Fruit fly (Drosophila melanogaster) whole organism, adult: ENCODE data around the gene Lasp.

Experiments
- CG11617 ChIP-seq: fragments of 200-800 bp; sonication (Bioruptor generic); optimal IDR thresholded peaks from 2 replicates; lab custom pipeline; 2017; ENCODE audit warnings: mild to moderate bottlenecking, missing biosample characterization, missing genetic modification reagents, missing genetic modification characterization
- CG12768 ChIP-seq: fragments of 200-800 bp; sonication (Bioruptor generic); optimal IDR thresholded peaks from 2 replicates; lab custom pipeline; 2017; ENCODE audit warnings: missing biosample characterization, missing genetic modification characterization, mild to moderate bottlenecking, moderate library complexity, missing genetic modification reagents
- CG14711 ChIP-seq: fragments of 200-800 bp; sonication (Bioruptor generic); optimal IDR thresholded peaks from 2 replicates; lab custom pipeline; 2018; ENCODE audit warnings: missing biosample characterization, mild to moderate bottlenecking, missing genetic modification characterization, moderate library complexity
- CG1620 ChIP-seq: fragments of 200-800 bp; sonication (Bioruptor generic); optimal IDR thresholded peaks from 2 replicates; lab custom pipeline; 2016; ENCODE audit warnings: missing biosample characterization, missing genetic modification characterization
- CG33017 ChIP-seq: fragments of 200-800 bp; sonication (Bioruptor generic); optimal IDR thresholded peaks from 2 replicates; lab custom pipeline; 2018; ENCODE audit warnings: missing biosample characterization, mild to moderate bottlenecking, missing genetic modification characterization, moderate library complexity
- CG5204 ChIP-seq: fragments of 200-800 bp; sonication (Bioruptor generic); optimal IDR thresholded peaks from 2 replicates; lab custom pipeline; 2016; ENCODE audit warnings: missing biosample characterization, missing genetic modification characterization
- CG7045 ChIP-seq: fragments of 200-800 bp; sonication (Bioruptor generic); optimal IDR thresholded peaks from 2 replicates; lab custom pipeline; 2017; ENCODE audit warnings: missing biosample characterization, mild to moderate bottlenecking, missing genetic modification characterization
- CG7101 ChIP-seq: fragments of 200-800 bp; sonication (Bioruptor generic); optimal IDR thresholded peaks from 2 replicates; lab custom pipeline; 2018; ENCODE audit warnings: missing biosample characterization, mild to moderate bottlenecking, missing genetic modification characterization, moderate library complexity
- Clk ChIP-seq: fragments of 200-800 bp; sonication (Bioruptor generic); optimal IDR thresholded peaks from 2 replicates; lab custom pipeline; 2017; ENCODE audit warnings: missing biosample characterization, missing genetic modification characterization
- Crg-1 ChIP-seq: fragments of 200-800 bp; sonication (Bioruptor generic); optimal IDR thresholded peaks from 2 replicates; lab custom pipeline; 2016; ENCODE audit warnings: missing biosample characterization, missing genetic modification characterization
- Hr96 ChIP-seq: fragments of 200-800 bp; sonication (Bioruptor generic); optimal IDR thresholded peaks from 2 replicates; lab custom pipeline; 2016; ENCODE audit warnings: missing biosample characterization, missing genetic modification characterization
- Mnt ChIP-seq: fragments of 200-800 bp; sonication (Bioruptor generic); optimal IDR thresholded peaks from 2 replicates; lab custom pipeline; 2016; ENCODE audit warnings: missing biosample characterization, mild to moderate bottlenecking, missing genetic modification characterization
- bab1 ChIP-seq: fragments of 200-800 bp; sonication (Bioruptor generic); optimal IDR thresholded peaks from 3 replicates; lab custom pipeline; 2019; ENCODE audit warnings: missing biosample characterization, mild to moderate bottlenecking, missing genetic modification characterization, moderate library complexity
- cic ChIP-seq: fragments of 200-800 bp; sonication (Bioruptor generic); optimal IDR thresholded peaks from 2 replicates; lab custom pipeline; 2017; ENCODE audit warnings: missing biosample characterization, mild to moderate bottlenecking, missing genetic modification characterization, moderate library complexity
- cnc ChIP-seq, 2 experiments: fragments of >200 bp; optimal IDR thresholded peaks; 2 replicates each; lab custom pipeline; 2017
- kay ChIP-seq: fragments of 200-800 bp; sonication (Bioruptor generic); peaks from one replicate; lab custom pipeline; 2016; ENCODE audit warnings: missing biosample characterization, missing genetic modification characterization, borderline replicate concordance
- ovo ChIP-seq: fragments of 200-800 bp; sonication (Bioruptor generic); optimal IDR thresholded peaks from 2 replicates; lab custom pipeline; 2016; ENCODE audit warnings: missing biosample characterization, missing genetic modification characterization
- pad ChIP-seq: fragments of 200-800 bp; sonication (Bioruptor generic); optimal IDR thresholded peaks from 3 replicates; lab custom pipeline; 2017; ENCODE audit warnings: missing biosample characterization, missing genetic modification characterization, mild to moderate bottlenecking, moderate library complexity, missing genetic modification reagents
- tj ChIP-seq: fragments of 200-800 bp; sonication (Bioruptor generic); optimal IDR thresholded peaks from 3 replicates; lab custom pipeline; 2017; ENCODE audit warnings: missing biosample characterization, mild to moderate bottlenecking, missing genetic modification characterization, moderate library complexity
- toe ChIP-seq: fragments of 200-800 bp; sonication (Bioruptor generic); optimal IDR thresholded peaks from 2 replicates; lab custom pipeline; 2016; ENCODE audit warnings: missing biosample characterization, missing genetic modification characterization

Gene Lasp

dm6 chr3L:16635566-16636210, 75.8 kb downstream of the Lasp start:
- no peak for TF ChIP-seq toe (GFP tag; lab: Kevin White, UChicago)
- no peak for TF ChIP-seq cnc (optimal IDR thresholded peaks at IDR 0.05; lab: Kevin White, UChicago)
- TF ChIP-seq tj (GFP tag; lab: Kevin White, UChicago), result peak; percentile 51
- peak; percentile 50 for TF ChIP-seq kay (GFP tag; lab: Kevin White, UChicago)
- TF ChIP-seq CG14711 (tag; lab: Kevin White, UChicago), result no peak

- TF ChIP-seq CG5204, result peak; percentile 12
- TF ChIP-seq CG33017, result no peak
These were observed 76.9 kb downstream of the Lasp start for dm6 chr3L:16634529-16634928.

DNA sequence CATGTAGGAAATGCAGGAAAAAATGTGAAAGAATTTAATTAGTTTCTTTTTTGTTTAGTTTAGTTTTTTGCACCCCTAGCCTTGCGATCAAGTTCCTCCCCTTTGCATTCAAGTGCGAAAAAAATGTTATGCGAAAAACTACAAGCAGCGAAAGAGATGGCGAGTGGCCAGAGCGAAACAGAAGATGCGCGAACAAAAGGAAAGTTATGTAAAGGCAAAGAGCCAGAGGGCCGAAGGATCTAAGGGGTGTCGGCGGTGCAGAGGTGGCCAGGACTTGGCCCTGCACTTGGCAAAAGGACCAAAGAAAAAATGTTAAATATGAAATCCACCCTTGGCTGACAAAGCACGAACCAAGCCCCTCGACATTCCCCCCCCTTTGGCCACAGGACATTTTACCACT, 77.4 kb downstream of the Lasp start:
- no peak for TF ChIP-seq CG1620 (GFP tag; lab: Kevin White, UChicago)
- TF ChIP-seq CG12768, result no peak
- no peak for TF ChIP-seq Clk (GFP tag; lab: Kevin White, UChicago)
- TF ChIP-seq cic (GFP tag; lab: Kevin White, UChicago), result no peak
- TF ChIP-seq CG7101 (tag; lab: Kevin White, UChicago), result no peak
- TF ChIP-seq cnc (optimal IDR thresholded peaks at IDR 0.05; lab: Kevin White, UChicago), result no peak
- TF ChIP-seq CG5204, result no peak
- TF ChIP-seq Mnt (GFP tag; lab: Kevin White, UChicago), result no peak
- no peak for TF ChIP-seq Crg-1 (GFP tag; lab: Kevin White, UChicago)
- no peak for TF ChIP-seq Hr96
- no peak for TF ChIP-seq pad
- no peak for TF ChIP-seq CG11617 (GFP tag; lab: Kevin White, UChicago)
- TF ChIP-seq kay (GFP tag; lab: Kevin White, UChicago), result no peak
- TF ChIP-seq CG7045 (GFP tag; lab: Kevin White, UChicago), result no peak
- TF ChIP-seq CG33017, result no peak
- TF ChIP-seq bab1 (GFP tag; lab: Kevin White, UChicago), result no peak

dm6 chr3L:16631844-16632537, 79.5 kb downstream of the Lasp start:
- TF ChIP-seq cnc (optimal IDR thresholded peaks at IDR 0.05; lab: Kevin White, UChicago) (no peak), CG33017 (no peak), tj (GFP tag; lab: Kevin White, UChicago) (no peak), CG12768 (no peak)

DNA sequence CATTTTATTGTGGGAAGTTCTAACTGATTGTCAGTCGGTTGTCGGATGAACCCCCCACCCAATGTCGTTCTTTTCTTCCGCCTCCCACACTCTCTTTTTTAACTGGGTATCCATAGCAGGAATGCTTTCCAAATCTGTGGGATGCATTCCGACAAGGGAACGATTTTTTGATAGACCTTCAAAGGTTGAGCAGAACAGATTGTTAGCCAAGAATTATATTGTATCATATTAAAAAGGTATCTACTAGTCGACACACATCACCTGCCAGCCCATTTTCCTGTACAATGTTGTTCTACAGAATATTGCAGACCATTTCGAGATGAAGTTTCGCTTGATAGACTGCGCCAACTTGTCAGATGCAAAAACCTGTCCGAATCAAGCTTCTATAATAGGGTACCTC, 81.7 kb downstream of the Lasp start:
- no peak for TF ChIP-seq CG1620 (GFP tag; lab: Kevin White, UChicago)
- TF ChIP-seq ovo (GFP tag; lab: Kevin White, UChicago), result no peak
- TF ChIP-seq Mnt (GFP tag; lab: Kevin White, UChicago), result no peak
- no peak for TF ChIP-seq CG7045 (GFP tag; lab: Kevin White, UChicago)
- TF ChIP-seq CG33017, result no peak
- no peak for TF ChIP-seq Hr96
- TF ChIP-seq CG12768, result no peak
- no peak for TF ChIP-seq tj (GFP tag; lab: Kevin White, UChicago)
- TF ChIP-seq bab1 (GFP tag; lab: Kevin White, UChicago), result no peak
- no peak for TF ChIP-seq CG14711 (tag; lab: Kevin White, UChicago)
